Fruit fly (Drosophila melanogaster): Measurements from ENCODE around the gene COX5BL.

Gene COX5BL

dm6 chr2L:6539623-6540381 lies 19.4 kb upstream of the COX5BL start (continued):
- no peak for TF ChIP-seq CG8944 (GFP tag; optimal IDR thresholded peaks at IDR 0.05)
- no peak for TF ChIP-seq eyg (GFP tag; optimal IDR thresholded peaks at IDR 0.05)
- no peak for TF ChIP-seq jing (GFP tag; optimal IDR thresholded peaks at IDR 0.05)
- no peak for TF ChIP-seq hth (optimal IDR thresholded peaks at IDR 0.05)
- no peak for TF ChIP-seq CG12219 (GFP tag; optimal IDR thresholded peaks at IDR 0.05)
- no peak for TF ChIP-seq h (optimal IDR thresholded peaks at IDR 0.05)
- no peak for TF ChIP-seq lilli (GFP tag; optimal IDR thresholded peaks at IDR 0.05)
- TF ChIP-seq CG31388 (GFP tag; optimal IDR thresholded peaks at IDR 0.05), result no peak
- TF ChIP-seq yki (optimal IDR thresholded peaks at IDR 0.05), result no peak
- no peak for TF ChIP-seq Sox102F (GFP tag; optimal IDR thresholded peaks at IDR 0.05)
- no peak for TF ChIP-seq CG1024 (GFP tag; IDR thresholded peaks at IDR 0.05)
- no peak for TF ChIP-seq Taf1 (GFP tag; IDR thresholded peaks at IDR 0.05)
- TF ChIP-seq CG5953 (GFP tag; IDR thresholded peaks at IDR 0.05), result no peak
- TF ChIP-seq bcd (GFP tag; optimal IDR thresholded peaks at IDR 0.05), result no peak
- peak; percentile 59 for TF ChIP-seq Nf-YB (GFP tag; optimal IDR thresholded peaks at IDR 0.05)
- TF ChIP-seq gem (tag; optimal IDR thresholded peaks at IDR 0.05), result no peak
- TF ChIP-seq NfI (GFP tag; optimal IDR thresholded peaks at IDR 0.05), result no peak
- no peak; the same call in 1 of the 2 replicates for TF ChIP-seq dimm (GFP tag; IDR thresholded peaks at IDR 0.05)
- TF ChIP-seq CG18262 (tag; optimal IDR thresholded peaks at IDR 0.05), result peak; percentile 36
- no peak for TF ChIP-seq Camta (GFP tag; optimal IDR thresholded peaks at IDR 0.05)
- TF ChIP-seq CG8388 (GFP tag; optimal IDR thresholded peaks at IDR 0.05), result peak; percentile 47
- no peak for TF ChIP-seq CG12659 (GFP tag; optimal IDR thresholded peaks at IDR 0.05)
- no peak for TF ChIP-seq stc (GFP tag; IDR thresholded peaks at IDR 0.05)
- no peak for TF ChIP-seq Poxn (GFP tag; IDR thresholded peaks at IDR 0.05)
- TF ChIP-seq Gsc (GFP tag; IDR thresholded peaks at IDR 0.05), result no peak
- no peak for TF ChIP-seq CG10959 (GFP tag; IDR thresholded peaks at IDR 0.05)
- no peak for TF ChIP-seq gcm2 (GFP tag; optimal IDR thresholded peaks at IDR 0.05)
- no peak for TF ChIP-seq CG7372 (GFP tag; IDR thresholded peaks at IDR 0.05)
- TF ChIP-seq Hr3 (GFP tag; optimal IDR thresholded peaks at IDR 0.05), result peak; percentile 52
- TF ChIP-seq nerfin-2 (GFP tag; IDR thresholded peaks at IDR 0.05; ENCODE audit: partially characterized antibody), result 0 out of 2 replicates have a peak, but pooled peaks have one; percentile 42
- no peak for TF ChIP-seq br (optimal IDR thresholded peaks at IDR 0.05)
- peak; percentile 15 for TF ChIP-seq CG2712 (tag; optimal IDR thresholded peaks at IDR 0.05)
- TF ChIP-seq CG30020 (tag; optimal IDR thresholded peaks at IDR 0.05), result no peak
- no peak for TF ChIP-seq kay (GFP tag; optimal IDR thresholded peaks at IDR 0.05)
- no peak for TF ChIP-seq B-H2 (GFP tag; optimal IDR thresholded peaks at IDR 0.05)
- no peak for TF ChIP-seq Hr39 (optimal IDR thresholded peaks at IDR 0.05)
- TF ChIP-seq CG2202 (tag; optimal IDR thresholded peaks at IDR 0.05), result no peak
- TF ChIP-seq CG8290 (GFP tag; optimal IDR thresholded peaks at IDR 0.05), result peak; percentile 39
- peak in 1 of 2 experiments; percentile 86 for TF ChIP-seq CG8290 (tag; optimal IDR thresholded peaks at IDR 0.05)
- no peak for TF ChIP-seq ranshi (GFP tag; IDR thresholded peaks at IDR 0.05)
- TF ChIP-seq bigmax (GFP tag; optimal IDR thresholded peaks at IDR 0.05), result no peak
- no peak for TF ChIP-seq CG2889 (GFP tag; IDR thresholded peaks at IDR 0.05)
- TF ChIP-seq CG14667 (GFP tag; IDR thresholded peaks at IDR 0.05), result no peak
- no peak for TF ChIP-seq CG8281 (tag; optimal IDR thresholded peaks at IDR 0.05)
- peak; percentile 52; the same call in 2 of the 3 replicates for TF ChIP-seq row (GFP tag; IDR thresholded peaks at IDR 0.05)
- no peak for TF ChIP-seq stwl (tag; optimal IDR thresholded peaks at IDR 0.05)
- TF ChIP-seq CG4730 (GFP tag; IDR thresholded peaks at IDR 0.05), result no peak
- no peak for TF ChIP-seq CG3726 (GFP tag; IDR thresholded peaks at IDR 0.05)
- TF ChIP-seq pzg (GFP tag; optimal IDR thresholded peaks at IDR 0.05), result no peak
- peak; percentile 45 for TF ChIP-seq CG10209 (GFP tag; optimal IDR thresholded peaks at IDR 0.05)
- TF ChIP-seq lov (optimal IDR thresholded peaks at IDR 0.05), result no peak
- TF ChIP-seq lov (GFP tag; IDR thresholded peaks at IDR 0.05), result no peak
- no peak for TF ChIP-seq fd64A (GFP tag; optimal IDR thresholded peaks at IDR 0.05)
